Worm (Caenorhabditis elegans) whole organism, L3 larva: Measurements from ENCODE around the gene Y43D4A.5.

Experiments
- R02D3.7 ChIP-seq: fragments of 150-350 bp; optimal IDR thresholded peaks from 2 replicates; lab custom pipeline; 2014; ENCODE audit warnings: missing biosample characterization, missing genetic modification characterization
- ZK546.5 ChIP-seq: sonication (generic microtip); optimal IDR thresholded peaks from 2 replicates; lab custom pipeline; 2017; ENCODE audit warnings: missing biosample characterization, missing genetic modification characterization
- aly-2 ChIP-seq: fragments of 150-350 bp; optimal IDR thresholded peaks from 2 replicates; lab custom pipeline; 2014; ENCODE audit warnings: missing biosample characterization, missing genetic modification characterization
- ama-1 ChIP-seq: fragments of 150-350 bp; optimal IDR thresholded peaks from 2 replicates; lab custom pipeline; 2018
- ceh-16 ChIP-seq: sonication (generic microtip); optimal IDR thresholded peaks from 2 replicates; lab custom pipeline; 2017; ENCODE audit warnings: missing biosample characterization, missing genetic modification characterization
- ceh-28 ChIP-seq: fragments of 150-350 bp; optimal IDR thresholded peaks from 2 replicates; lab custom pipeline; 2014; ENCODE audit warnings: missing biosample characterization, missing genetic modification reagents, missing genetic modification characterization
- ceh-9 ChIP-seq: sonication (generic microtip); optimal IDR thresholded peaks from 2 replicates; lab custom pipeline; 2018; ENCODE audit warnings: missing biosample characterization, missing genetic modification characterization
- daf-12 ChIP-seq: fragments of 150-350 bp; optimal IDR thresholded peaks from 2 replicates; lab custom pipeline; 2014; ENCODE audit warnings: missing biosample characterization, missing genetic modification reagents, missing genetic modification characterization
- egl-27 ChIP-seq: sonication (generic microtip); optimal IDR thresholded peaks from 4 replicates; lab custom pipeline; 2017; ENCODE audit warnings: missing biosample characterization, missing genetic modification reagents, missing genetic modification characterization
- elt-2 ChIP-seq: sonication (generic microtip); optimal IDR thresholded peaks from 2 replicates; lab custom pipeline; 2016; ENCODE audit warnings: missing genetic modification reagents, mild to moderate bottlenecking, missing genetic modification characterization, missing compliant biosample characterization
- elt-3 ChIP-seq, 3 experiments: fragments of 150-350 bp in 1 of 3; sonication (generic microtip) in 2 of 3; optimal IDR thresholded peaks; 2 replicates in 2 of 3; 4 replicates in 1 of 3; lab custom pipeline; 2014 to 2017; ENCODE audit warnings: missing biosample characterization in 3 of 3, missing genetic modification characterization in 3 of 3
- eor-1 ChIP-seq, 2 experiments: fragments of 150-350 bp; optimal IDR thresholded peaks; 2 replicates each; lab custom pipeline; 2014 to 2018; ENCODE audit warnings: missing biosample characterization in 2 of 2, missing genetic modification characterization in 2 of 2
- fkh-10 ChIP-seq: sonication (generic microtip); optimal IDR thresholded peaks from 2 replicates; lab custom pipeline; 2017; ENCODE audit warnings: missing biosample characterization, missing genetic modification reagents, missing genetic modification characterization
- fkh-2 ChIP-seq: fragments of 150-350 bp; optimal IDR thresholded peaks from 2 replicates; lab custom pipeline; 2014; ENCODE audit warnings: missing biosample characterization, missing genetic modification reagents, missing genetic modification characterization
- fos-1 ChIP-seq: fragments of 150-350 bp; optimal IDR thresholded peaks from 2 replicates; lab custom pipeline; 2014; ENCODE audit warnings: missing biosample characterization, missing genetic modification characterization
- hmg-11 ChIP-seq: sonication (generic microtip); optimal IDR thresholded peaks from 2 replicates; lab custom pipeline; 2016; ENCODE audit warnings: missing genetic modification characterization, missing compliant biosample characterization
- jun-1 ChIP-seq: fragments of 150-350 bp; optimal IDR thresholded peaks from 2 replicates; lab custom pipeline; 2014; ENCODE audit warnings: missing biosample characterization, missing genetic modification reagents, missing genetic modification characterization
- lin-39 ChIP-seq: fragments of 150-350 bp; optimal IDR thresholded peaks from 2 replicates; lab custom pipeline; 2018; ENCODE audit warnings: missing biosample characterization, missing genetic modification reagents, missing genetic modification characterization
- lsy-12 ChIP-seq: sonication (generic microtip); optimal IDR thresholded peaks from 2 replicates; lab custom pipeline; 2016; ENCODE audit warnings: mild to moderate bottlenecking, missing genetic modification characterization, missing compliant biosample characterization
- mml-1 ChIP-seq: fragments of 150-350 bp; sonication (generic microtip); optimal IDR thresholded peaks from 3 replicates; lab custom pipeline; 2014; ENCODE audit warnings: missing biosample characterization, missing genetic modification characterization
- nhr-11 ChIP-seq: fragments of 150-350 bp; optimal IDR thresholded peaks from 2 replicates; lab custom pipeline; 2014; ENCODE audit warnings: missing biosample characterization, missing genetic modification characterization
- nhr-12 ChIP-seq: fragments of 150-350 bp; optimal IDR thresholded peaks from 2 replicates; lab custom pipeline; 2014; ENCODE audit warnings: missing biosample characterization, missing genetic modification characterization
- nhr-23 ChIP-seq: fragments of 150-350 bp; optimal IDR thresholded peaks from 2 replicates; lab custom pipeline; 2014; ENCODE audit warnings: missing biosample characterization, missing genetic modification reagents, missing genetic modification characterization
- nhr-237 ChIP-seq: fragments of 150-350 bp; optimal IDR thresholded peaks from 2 replicates; lab custom pipeline; 2014; ENCODE audit warnings: missing biosample characterization, missing genetic modification characterization
- nhr-25 ChIP-seq: sonication (generic microtip); optimal IDR thresholded peaks from 2 replicates; lab custom pipeline; 2017; ENCODE audit warnings: missing biosample characterization, missing genetic modification characterization
- nhr-28 ChIP-seq: fragments of 150-350 bp; optimal IDR thresholded peaks from 2 replicates; lab custom pipeline; 2014; ENCODE audit warnings: missing biosample characterization, missing genetic modification characterization
- nhr-43 ChIP-seq: sonication (generic microtip); optimal IDR thresholded peaks from 2 replicates; lab custom pipeline; 2016; ENCODE audit warnings: mild to moderate bottlenecking, missing genetic modification characterization, missing compliant biosample characterization; ENCODE audit not compliant: poor library complexity, severe bottlenecking
- nhr-67 ChIP-seq: fragments of 150-350 bp; optimal IDR thresholded peaks from 2 replicates; lab custom pipeline; 2014; ENCODE audit warnings: missing biosample characterization, missing genetic modification characterization
- nhr-76 ChIP-seq: fragments of 150-350 bp; sonication (generic microtip); optimal IDR thresholded peaks from 5 replicates; lab custom pipeline; 2014; ENCODE audit warnings: missing biosample characterization, missing genetic modification characterization
- nhr-77 ChIP-seq: fragments of 150-350 bp; optimal IDR thresholded peaks from 2 replicates; lab custom pipeline; 2014; ENCODE audit warnings: missing biosample characterization, missing genetic modification characterization
- pha-4 ChIP-seq: fragments of 150-350 bp; optimal IDR thresholded peaks from 2 replicates; lab custom pipeline; 2014; ENCODE audit warnings: missing biosample characterization, missing genetic modification reagents, missing genetic modification characterization
- pqm-1 ChIP-seq: fragments of 150-350 bp; optimal IDR thresholded peaks from 2 replicates; lab custom pipeline; 2017; ENCODE audit warnings: missing biosample characterization, missing genetic modification characterization, inconsistent platforms
- sea-2 ChIP-seq: fragments of 150-350 bp; sonication (generic microtip); optimal IDR thresholded peaks from 4 replicates; lab custom pipeline; 2014; ENCODE audit warnings: missing biosample characterization, missing genetic modification reagents, missing genetic modification characterization
- skn-1 ChIP-seq: fragments of 150-350 bp; optimal IDR thresholded peaks from 2 replicates; lab custom pipeline; 2014; ENCODE audit warnings: missing biosample characterization, missing genetic modification characterization
- snpc-4 ChIP-seq: fragments of 150-350 bp; optimal IDR thresholded peaks from 2 replicates; lab custom pipeline; 2014; ENCODE audit warnings: missing biosample characterization, missing genetic modification characterization
- tbx-2 ChIP-seq: sonication (generic microtip); optimal IDR thresholded peaks from 2 replicates; lab custom pipeline; 2016; ENCODE audit warnings: mild to moderate bottlenecking, missing genetic modification characterization, missing compliant biosample characterization
- zag-1 ChIP-seq: fragments of 150-350 bp; optimal IDR thresholded peaks from 2 replicates; lab custom pipeline; 2014; ENCODE audit warnings: missing biosample characterization, missing genetic modification characterization
- ztf-11 ChIP-seq: fragments of 150-350 bp; optimal IDR thresholded peaks from 2 replicates; lab custom pipeline; 2014; ENCODE audit warnings: missing biosample characterization, missing genetic modification characterization
- ztf-4 ChIP-seq: fragments of 150-350 bp; optimal IDR thresholded peaks from 2 replicates; lab custom pipeline; 2014; ENCODE audit warnings: missing biosample characterization, missing genetic modification characterization

Y43D4A.5 gene

DNA sequence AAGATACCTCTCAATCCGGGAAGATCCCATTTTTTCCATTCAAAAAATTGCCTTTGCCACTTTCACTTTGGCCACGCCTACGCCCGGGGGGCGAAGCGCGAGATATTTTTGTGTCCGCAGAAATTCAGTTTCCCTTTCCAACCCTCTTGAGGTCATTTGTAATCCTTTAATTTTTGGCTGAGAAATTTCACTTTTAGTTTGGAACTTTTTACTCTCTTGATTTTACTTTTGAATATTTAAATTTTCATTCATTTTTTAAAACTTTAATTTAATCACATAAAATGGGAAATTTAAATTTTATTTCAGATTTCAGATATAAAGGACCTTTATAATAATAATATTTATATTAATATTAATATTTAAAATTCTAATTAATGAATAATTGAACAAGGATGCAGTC lies at the start of gene Y43D4A.5:
Y43D4A.5 (plus strand) TSS at position 301 of the 400 bp plus-strand sequence.
- TF ChIP-seq nhr-43 (tag; lab: Kevin White, UChicago), result no peak
- no peak for TF ChIP-seq elt-3 (tag; optimal IDR thresholded peaks at IDR 0.05; lab: Kevin White, UChicago)
- no peak for TF ChIP-seq pha-4
- no peak for TF ChIP-seq nhr-237 (tag; lab: Kevin White, UChicago)
- TF ChIP-seq nhr-11 (tag; lab: Kevin White, UChicago), result no peak
- no peak for TF ChIP-seq sea-2
- no peak for TF ChIP-seq fkh-10 (GFP tag; lab: Kevin White, UChicago)
- no peak for TF ChIP-seq ama-1 (lab: Kevin White, UChicago)
- no peak for TF ChIP-seq ceh-16
- TF ChIP-seq skn-1 (tag; lab: Kevin White, UChicago), result no peak
- TF ChIP-seq ZK546.5 (tag; lab: Kevin White, UChicago), result no peak
- TF ChIP-seq pqm-1, result no peak

DNA sequence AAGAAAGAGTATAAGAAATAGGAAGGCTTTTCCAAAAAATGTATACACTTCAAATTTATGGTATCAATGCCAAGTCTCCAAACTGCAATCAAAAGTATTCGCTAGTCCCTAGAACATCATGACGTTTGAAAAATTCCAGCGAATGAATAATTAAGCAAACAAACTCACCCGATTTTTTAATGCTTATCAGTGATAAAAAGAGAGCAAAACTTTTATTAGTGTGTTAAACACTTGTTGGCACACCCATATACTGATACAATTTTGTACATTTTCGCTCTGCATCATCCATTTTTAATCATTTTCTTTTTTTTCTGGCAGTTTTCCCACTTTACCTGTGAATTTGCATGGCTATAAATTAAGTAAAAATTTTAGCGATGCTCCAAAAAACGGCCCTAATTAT lies 39.6 kb upstream of the Y43D4A.5 start, which contains the start of gene Y51H4A.25:
Y51H4A.25 (plus strand) TSS at position 373 of the 400 bp plus-strand sequence.
- TF ChIP-seq fos-1 (tag; lab: Kevin White, UChicago) (no peak), nhr-43 (tag; lab: Kevin White, UChicago) (no peak), pha-4 (peak; percentile 18), nhr-77 (tag; lab: Kevin White, UChicago) (no peak), jun-1 (tag; lab: Kevin White, UChicago) (no peak), nhr-76 (no peak), daf-12 (tag; lab: Kevin White, UChicago) (no peak), ztf-11 (tag; lab: Kevin White, UChicago) (no peak), ZK546.5 (tag; lab: Kevin White, UChicago) (no peak), ztf-4 (tag; lab: Kevin White, UChicago) (no peak), elt-3 (tag; optimal IDR thresholded peaks at IDR 0.05; lab: Kevin White, UChicago) (no peak), ceh-9 (no peak), lin-39 (tag; lab: Kevin White, UChicago) (no peak), elt-2 (peak; percentile 60), ama-1 (lab: Kevin White, UChicago) (no peak), fkh-10 (GFP tag; lab: Kevin White, UChicago) (no peak), ceh-16 (no peak), pqm-1 (peak; percentile 63), R02D3.7 (tag; lab: Kevin White, UChicago) (no peak)
- TF ChIP-seq, all 47 proteins: peak for 3

DNA sequence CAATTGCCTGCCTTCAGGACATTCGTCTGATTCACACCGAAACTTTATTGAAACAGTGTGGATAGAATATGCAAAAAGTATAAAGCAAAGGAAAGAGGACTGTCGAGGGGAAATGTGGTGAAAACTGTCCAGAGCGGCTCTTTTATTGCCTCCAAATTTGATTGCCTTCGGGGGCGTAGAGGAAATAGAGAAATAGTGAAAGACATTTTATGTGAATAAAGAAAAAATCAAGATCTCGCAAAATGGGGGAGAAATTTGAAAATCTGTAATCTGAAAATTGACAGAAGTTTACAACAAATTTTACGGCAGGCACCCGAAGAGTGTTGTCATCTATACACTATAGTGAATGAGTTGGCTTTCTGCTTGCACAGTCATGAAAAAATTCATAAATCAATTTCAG lies 34.8 kb upstream of the Y43D4A.5 start, which contains the start of gene Y51H4A.24:
Y51H4A.24 (minus strand) TSS at position 101 of the 400 bp plus-strand sequence.
- no peak for TF ChIP-seq tbx-2
- TF ChIP-seq fkh-10 (GFP tag; lab: Kevin White, UChicago), result no peak
- TF ChIP-seq snpc-4 (tag; lab: Kevin White, UChicago), result no peak
- TF ChIP-seq nhr-28, result no peak
- no peak for TF ChIP-seq ceh-9
- no peak for TF ChIP-seq elt-2
- no peak for TF ChIP-seq lsy-12
- no peak for TF ChIP-seq nhr-25 (tag; lab: Kevin White, UChicago)
- no peak for TF ChIP-seq fos-1 (tag; lab: Kevin White, UChicago)
- no peak for TF ChIP-seq ZK546.5 (tag; lab: Kevin White, UChicago)
- no peak for TF ChIP-seq nhr-23 (tag; lab: Kevin White, UChicago)
- no peak for TF ChIP-seq lin-39 (tag; lab: Kevin White, UChicago)
- no peak for TF ChIP-seq nhr-76
- no peak for TF ChIP-seq aly-2
- no peak for TF ChIP-seq R02D3.7 (tag; lab: Kevin White, UChicago)
- TF ChIP-seq ceh-28 (tag; lab: Kevin White, UChicago), result no peak
- TF ChIP-seq fkh-2 (tag; lab: Kevin White, UChicago), result no peak
- TF ChIP-seq nhr-12 (tag; lab: Kevin White, UChicago), result no peak
- TF ChIP-seq sea-2, result no peak

DNA sequence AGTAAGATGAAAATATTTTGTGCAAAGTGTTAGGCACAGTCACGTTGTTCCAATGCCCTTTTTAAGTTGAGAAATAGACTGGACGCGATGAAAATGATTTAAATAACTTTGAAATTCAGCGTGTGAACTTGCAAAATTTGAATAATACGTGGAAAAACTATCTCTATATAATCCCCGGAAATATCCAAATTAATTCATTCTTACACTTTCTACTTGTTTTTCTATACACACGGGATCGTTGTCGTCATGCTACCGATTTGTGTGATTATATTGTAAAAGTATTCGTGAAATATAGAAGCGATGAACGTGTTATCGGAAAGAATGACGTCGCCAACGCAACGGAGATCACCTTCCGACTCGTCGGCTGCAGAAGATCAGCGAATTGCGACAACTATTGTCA lies 32.0 kb upstream of the Y43D4A.5 start, which contains the start of gene Y43D4A.1:
Y43D4A.1 (plus strand) TSS at position 301 of the 400 bp plus-strand sequence.
- TF ChIP-seq nhr-67 (tag; lab: Kevin White, UChicago) (no peak), aly-2 (no peak), fos-1 (tag; lab: Kevin White, UChicago) (no peak), lin-39 (tag; lab: Kevin White, UChicago) (no peak), eor-1 (tag; optimal IDR thresholded peaks at IDR 0.05; lab: Kevin White, UChicago) (no peak), nhr-23 (tag; lab: Kevin White, UChicago) (no peak), zag-1 (tag; lab: Kevin White, UChicago) (no peak), tbx-2 (no peak), ceh-28 (tag; lab: Kevin White, UChicago) (no peak), nhr-43 (tag; lab: Kevin White, UChicago) (no peak), nhr-28 (no peak), hmg-11 (no peak), egl-27 (tag; lab: Kevin White, UChicago) (no peak), daf-12 (tag; lab: Kevin White, UChicago) (no peak), nhr-12 (tag; lab: Kevin White, UChicago) (no peak), nhr-76 (no peak), pha-4 (no peak), sea-2 (no peak), mml-1 (tag; lab: Kevin White, UChicago) (no peak), ZK546.5 (tag; lab: Kevin White, UChicago) (no peak)
- TF ChIP-seq, all 47 proteins: peak for 0
